Worm (Caenorhabditis elegans): ENCODE data around the gene vglu-2.

vglu-2 gene

ce11 chrIII:10344762-10345161 is 49.8 kb downstream of the vglu-2 start:
- TF ChIP-seq F13C5.2 (tag; optimal IDR thresholded peaks at IDR 0.05) (no peak), ceh-36 (tag; optimal IDR thresholded peaks at IDR 0.05) (no peak), ceh-13 (GFP tag; optimal IDR thresholded peaks at IDR 0.05) (no peak)

DNA sequence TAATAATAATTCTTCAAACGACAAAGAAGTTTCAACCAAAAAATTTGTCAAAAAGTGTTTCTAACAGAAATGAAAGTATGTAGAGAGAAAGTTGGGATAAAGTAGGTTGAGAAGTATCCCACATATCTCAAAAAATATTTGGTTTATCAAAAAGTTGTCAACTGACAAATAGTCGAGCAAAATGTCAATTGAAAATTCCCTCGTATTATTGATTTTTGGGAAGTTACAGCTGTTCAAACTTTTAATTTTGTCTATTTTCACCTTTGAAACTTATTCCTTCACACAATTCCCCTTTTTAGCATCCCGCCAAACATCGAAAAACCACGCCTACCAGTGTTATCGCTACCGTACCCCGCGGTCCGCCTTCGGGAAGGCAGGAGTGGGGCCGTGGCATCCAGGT is 52.1 kb downstream of the vglu-2 start, which contains the start of gene tbx-8:
TSS of gene tbx-8 (plus strand) at position 301 of the 400 bp plus-strand sequence.
- TF ChIP-seq hnd-1 (tag; optimal IDR thresholded peaks at IDR 0.05) (no peak), F13C5.2 (tag; optimal IDR thresholded peaks at IDR 0.05) (no peak), aly-1 (tag; optimal IDR thresholded peaks at IDR 0.05) (no peak), B0310.2 (tag; optimal IDR thresholded peaks at IDR 0.05) (no peak), sea-1 (GFP tag; conservative IDR thresholded peaks at IDR 0.05) (no peak), ceh-13 (GFP tag; optimal IDR thresholded peaks at IDR 0.05) (no peak), ceh-36 (tag; optimal IDR thresholded peaks at IDR 0.05) (no peak), hmg-4 (GFP tag; optimal IDR thresholded peaks at IDR 0.05) (no peak), scrt-1 (GFP tag; IDR thresholded peaks at IDR 0.05) (no peak), flt-1 (GFP tag; IDR thresholded peaks at IDR 0.05) (no peak), ets-7 (tag; optimal IDR thresholded peaks at IDR 0.05) (no peak), tbx-37 (GFP tag; conservative IDR thresholded peaks at IDR 0.05) (no peak), ama-1 (optimal IDR thresholded peaks at IDR 0.05) (no peak), pes-1 (GFP tag; IDR thresholded peaks at IDR 0.05) (no peak), tra-4 (tag; optimal IDR thresholded peaks at IDR 0.05) (no peak), hmbx-1 (tag; optimal IDR thresholded peaks at IDR 0.05) (no peak), tbx-11 (GFP tag; IDR thresholded peaks at IDR 0.05) (no peak)

All from whole organism, early embryonic.